In the genomic region with DNA sequence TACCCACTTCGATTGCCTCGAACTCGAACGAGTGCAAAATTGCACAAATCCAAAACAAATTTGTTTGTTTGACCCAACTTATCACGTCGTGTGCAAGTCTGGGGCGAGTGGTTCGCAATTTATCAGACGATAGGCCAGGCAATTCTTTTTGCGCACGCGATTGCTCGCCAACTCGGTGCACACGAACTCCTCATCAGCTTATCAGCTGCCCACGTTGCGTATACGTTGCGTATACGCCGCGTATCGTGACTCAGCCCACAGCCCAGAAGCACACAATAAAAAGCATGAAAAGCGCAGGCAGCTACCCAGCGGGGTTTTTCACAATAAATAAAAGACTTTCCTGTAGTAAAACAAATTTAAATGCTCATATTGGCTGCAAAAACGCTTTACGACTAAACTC, we compare ENCODE assay signal across 3 fruit fly cellular contexts.
TF ChIP-seq lines count a peak whose summit lies in the region.

Gene MtnB, minus strand, starts transcription at position 101 of the 400 bp plus-strand sequence.

- no peak for TF ChIP-seq CTCF in whole organism, embryonic (GFP tag; optimal IDR thresholded peaks at IDR 0.05; lab: Kevin White, UChicago)

TF ChIP-seq in whole organism, adult, 20 proteins besides CTCF, POLR2A, EP300 and RAD21:
- TF ChIP-seq kay (GFP tag; lab: Kevin White, UChicago; ENCODE audit: borderline replicate concordance) = peak; percentile 59
- no peak for TF ChIP-seq Clk (GFP tag; optimal IDR thresholded peaks at IDR 0.05; lab: Kevin White, UChicago)

TF ChIP-seq in whole organism, embryonic, 481 proteins besides CTCF, POLR2A, EP300 and RAD21:
- TF ChIP-seq D (optimal IDR thresholded peaks at IDR 0.05; lab: Kevin White, UChicago) = no peak
- TF ChIP-seq D (GFP tag; optimal IDR thresholded peaks at IDR 0.05; lab: Kevin White, UChicago) = no peak
- no peak for TF ChIP-seq Hand (GFP tag; optimal IDR thresholded peaks at IDR 0.05; lab: Kevin White, UChicago)
- TF ChIP-seq CG7372 (GFP tag; IDR thresholded peaks at IDR 0.05; lab: Robert Waterston, UW) = peak; percentile 71
- TF ChIP-seq HLH3B (GFP tag; IDR thresholded peaks at IDR 0.05; lab: Robert Waterston, UW) = 0 out of 2 replicates have a peak, but pooled peaks have one; percentile 13
- no peak for TF ChIP-seq ftz-f1 (GFP tag; optimal IDR thresholded peaks at IDR 0.05; lab: Kevin White, UChicago)
- no peak for TF ChIP-seq az2 (GFP tag; optimal IDR thresholded peaks at IDR 0.05; lab: Kevin White, UChicago)
- TF ChIP-seq Ets65A (GFP tag; lab: Kevin White, UChicago) = peak; percentile 45
- TF ChIP-seq CG8478 (optimal IDR thresholded peaks at IDR 0.05; lab: Kevin White, UChicago) = no peak

TF ChIP-seq in whole organism, pupa, 21 proteins besides CTCF, POLR2A, EP300 and RAD21:
- TF ChIP-seq CG4496 (GFP tag; IDR thresholded peaks at IDR 0.05; lab: Robert Waterston, UW) (0 out of 3 replicates have a peak, but pooled peaks have one; percentile 19), rn (GFP tag; IDR thresholded peaks at IDR 0.05; lab: Robert Waterston, UW) (no peak)
